Worm (Caenorhabditis elegans) whole organism, L3 larva: ENCODE data around the gene ZK131.11.

Experiments used
- ZK546.5 ChIP-seq: sonication (generic microtip); optimal IDR thresholded peaks from 2 replicates; lab custom pipeline; 2017; ENCODE audit warnings: missing biosample characterization, missing genetic modification characterization
- aly-2 ChIP-seq: fragments of 150-350 bp; optimal IDR thresholded peaks from 2 replicates; lab custom pipeline; 2014; ENCODE audit warnings: missing biosample characterization, missing genetic modification characterization
- ceh-16 ChIP-seq: sonication (generic microtip); optimal IDR thresholded peaks from 2 replicates; lab custom pipeline; 2017; ENCODE audit warnings: missing biosample characterization, missing genetic modification characterization
- ceh-28 ChIP-seq: fragments of 150-350 bp; optimal IDR thresholded peaks from 2 replicates; lab custom pipeline; 2014; ENCODE audit warnings: missing biosample characterization, missing genetic modification reagents, missing genetic modification characterization
- ceh-9 ChIP-seq: sonication (generic microtip); optimal IDR thresholded peaks from 2 replicates; lab custom pipeline; 2018; ENCODE audit warnings: missing biosample characterization, missing genetic modification characterization
- egl-27 ChIP-seq: sonication (generic microtip); optimal IDR thresholded peaks from 4 replicates; lab custom pipeline; 2017; ENCODE audit warnings: missing biosample characterization, missing genetic modification reagents, missing genetic modification characterization
- egl-5 ChIP-seq: fragments of 150-350 bp; optimal IDR thresholded peaks from 2 replicates; lab custom pipeline; 2017; ENCODE audit warnings: missing biosample characterization, missing genetic modification reagents, missing genetic modification characterization, inconsistent platforms
- elt-1 ChIP-seq: fragments of 150-350 bp; optimal IDR thresholded peaks from 2 replicates; lab custom pipeline; 2014; ENCODE audit warnings: missing biosample characterization, missing genetic modification characterization
- elt-2 ChIP-seq: sonication (generic microtip); optimal IDR thresholded peaks from 2 replicates; lab custom pipeline; 2016; ENCODE audit warnings: missing genetic modification reagents, mild to moderate bottlenecking, missing genetic modification characterization, missing compliant biosample characterization
- elt-3 ChIP-seq, 3 experiments: fragments of 150-350 bp in 1 of 3; sonication (generic microtip) in 2 of 3; optimal IDR thresholded peaks; 2 replicates in 2 of 3; 4 replicates in 1 of 3; lab custom pipeline; 2014 to 2017; ENCODE audit warnings: missing biosample characterization in 3 of 3, missing genetic modification characterization in 3 of 3
- fkh-10 ChIP-seq: sonication (generic microtip); optimal IDR thresholded peaks from 2 replicates; lab custom pipeline; 2017; ENCODE audit warnings: missing biosample characterization, missing genetic modification reagents, missing genetic modification characterization
- fkh-2 ChIP-seq: fragments of 150-350 bp; optimal IDR thresholded peaks from 2 replicates; lab custom pipeline; 2014; ENCODE audit warnings: missing biosample characterization, missing genetic modification reagents, missing genetic modification characterization
- fos-1 ChIP-seq: fragments of 150-350 bp; optimal IDR thresholded peaks from 2 replicates; lab custom pipeline; 2014; ENCODE audit warnings: missing biosample characterization, missing genetic modification characterization
- jun-1 ChIP-seq: fragments of 150-350 bp; optimal IDR thresholded peaks from 2 replicates; lab custom pipeline; 2014; ENCODE audit warnings: missing biosample characterization, missing genetic modification reagents, missing genetic modification characterization
- lin-15B ChIP-seq: fragments of 150-350 bp; optimal IDR thresholded peaks from 2 replicates; lab custom pipeline; 2014; ENCODE audit warnings: missing biosample characterization, missing genetic modification characterization
- lin-39 ChIP-seq: fragments of 150-350 bp; optimal IDR thresholded peaks from 2 replicates; lab custom pipeline; 2018; ENCODE audit warnings: missing biosample characterization, missing genetic modification reagents, missing genetic modification characterization
- lsy-12 ChIP-seq: sonication (generic microtip); optimal IDR thresholded peaks from 2 replicates; lab custom pipeline; 2016; ENCODE audit warnings: mild to moderate bottlenecking, missing genetic modification characterization, missing compliant biosample characterization
- mdl-1 ChIP-seq: fragments of 150-350 bp; optimal IDR thresholded peaks from 2 replicates; lab custom pipeline; 2014; ENCODE audit warnings: missing biosample characterization, missing genetic modification characterization
- mml-1 ChIP-seq: fragments of 150-350 bp; sonication (generic microtip); optimal IDR thresholded peaks from 3 replicates; lab custom pipeline; 2014; ENCODE audit warnings: missing biosample characterization, missing genetic modification characterization
- nfya-1 ChIP-seq: sonication (generic microtip); optimal IDR thresholded peaks from 2 replicates; lab custom pipeline; 2017; ENCODE audit warnings: missing genetic modification characterization, mild to moderate bottlenecking, missing compliant biosample characterization, antibody characterized with exemption, moderate library complexity; ENCODE audit not compliant: insufficient read depth
- nhr-12 ChIP-seq: fragments of 150-350 bp; optimal IDR thresholded peaks from 2 replicates; lab custom pipeline; 2014; ENCODE audit warnings: missing biosample characterization, missing genetic modification characterization
- nhr-237 ChIP-seq: fragments of 150-350 bp; optimal IDR thresholded peaks from 2 replicates; lab custom pipeline; 2014; ENCODE audit warnings: missing biosample characterization, missing genetic modification characterization
- nhr-25 ChIP-seq: sonication (generic microtip); optimal IDR thresholded peaks from 2 replicates; lab custom pipeline; 2017; ENCODE audit warnings: missing biosample characterization, missing genetic modification characterization
- nhr-43 ChIP-seq: sonication (generic microtip); optimal IDR thresholded peaks from 2 replicates; lab custom pipeline; 2016; ENCODE audit warnings: mild to moderate bottlenecking, missing genetic modification characterization, missing compliant biosample characterization; ENCODE audit not compliant: poor library complexity, severe bottlenecking
- nhr-67 ChIP-seq: fragments of 150-350 bp; optimal IDR thresholded peaks from 2 replicates; lab custom pipeline; 2014; ENCODE audit warnings: missing biosample characterization, missing genetic modification characterization
- nhr-76 ChIP-seq: fragments of 150-350 bp; sonication (generic microtip); optimal IDR thresholded peaks from 5 replicates; lab custom pipeline; 2014; ENCODE audit warnings: missing biosample characterization, missing genetic modification characterization
- pha-4 ChIP-seq: fragments of 150-350 bp; optimal IDR thresholded peaks from 2 replicates; lab custom pipeline; 2014; ENCODE audit warnings: missing biosample characterization, missing genetic modification reagents, missing genetic modification characterization
- pqm-1 ChIP-seq: fragments of 150-350 bp; optimal IDR thresholded peaks from 2 replicates; lab custom pipeline; 2017; ENCODE audit warnings: missing biosample characterization, missing genetic modification characterization, inconsistent platforms
- snpc-4 ChIP-seq: fragments of 150-350 bp; optimal IDR thresholded peaks from 2 replicates; lab custom pipeline; 2014; ENCODE audit warnings: missing biosample characterization, missing genetic modification characterization
- tbx-2 ChIP-seq: sonication (generic microtip); optimal IDR thresholded peaks from 2 replicates; lab custom pipeline; 2016; ENCODE audit warnings: mild to moderate bottlenecking, missing genetic modification characterization, missing compliant biosample characterization
- unc-39 ChIP-seq: sonication (generic microtip); optimal IDR thresholded peaks from 4 replicates; lab custom pipeline; 2017; ENCODE audit warnings: missing biosample characterization, missing genetic modification characterization
- zag-1 ChIP-seq: fragments of 150-350 bp; optimal IDR thresholded peaks from 2 replicates; lab custom pipeline; 2014; ENCODE audit warnings: missing biosample characterization, missing genetic modification characterization
- ztf-4 ChIP-seq: fragments of 150-350 bp; optimal IDR thresholded peaks from 2 replicates; lab custom pipeline; 2014; ENCODE audit warnings: missing biosample characterization, missing genetic modification characterization

ZK131.11 gene

ce11 chrII:13783880-13784279 lies 8.1 kb upstream of the ZK131.11 start, which contains the start of gene C01B9.4:
C01B9.4 (minus strand) TSS chrII:13783980.
- TF ChIP-seq pqm-1 (no peak), lsy-12 (tag; lab: Kevin White, UChicago) (no peak), egl-27 (no peak), elt-2 (no peak), ceh-16 (no peak), nfya-1 (tag; lab: Kevin White, UChicago) (no peak), ztf-4 (no peak), nhr-43 (tag; lab: Kevin White, UChicago) (no peak), ceh-9 (tag; lab: Kevin White, UChicago) (no peak), elt-1 (tag; lab: Kevin White, UChicago) (no peak), tbx-2 (tag; lab: Kevin White, UChicago) (no peak), zag-1 (tag; lab: Kevin White, UChicago) (no peak)

DNA sequence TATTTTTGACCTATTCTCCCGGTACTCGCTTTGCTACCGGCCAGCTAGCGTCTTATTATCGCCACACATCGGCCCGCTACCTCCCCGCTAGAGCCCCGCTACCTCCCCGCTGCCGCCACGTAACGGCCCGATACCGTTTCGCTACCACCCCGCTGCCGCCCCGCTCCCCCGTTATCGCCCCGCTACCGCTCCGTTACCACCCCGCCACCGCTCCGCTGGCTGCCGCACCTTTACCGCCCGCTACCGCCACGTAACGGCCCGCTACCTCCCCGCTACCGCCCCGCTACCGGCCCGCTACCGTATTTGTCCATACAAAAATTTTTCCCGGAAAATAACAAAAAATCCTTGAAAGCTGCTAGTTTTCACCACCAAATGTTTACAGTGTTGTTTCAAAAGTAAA lies 6.4 kb upstream of the ZK131.11 start:
- TF ChIP-seq nfya-1 (tag; lab: Kevin White, UChicago): no peak
- TF ChIP-seq nhr-43 (tag; lab: Kevin White, UChicago): no peak
- TF ChIP-seq nhr-76 (tag; lab: Kevin White, UChicago): no peak
- no peak for TF ChIP-seq mml-1 (tag; lab: Kevin White, UChicago)
- TF ChIP-seq ZK546.5 (tag; lab: Kevin White, UChicago): no peak
- no peak for TF ChIP-seq elt-2

DNA sequence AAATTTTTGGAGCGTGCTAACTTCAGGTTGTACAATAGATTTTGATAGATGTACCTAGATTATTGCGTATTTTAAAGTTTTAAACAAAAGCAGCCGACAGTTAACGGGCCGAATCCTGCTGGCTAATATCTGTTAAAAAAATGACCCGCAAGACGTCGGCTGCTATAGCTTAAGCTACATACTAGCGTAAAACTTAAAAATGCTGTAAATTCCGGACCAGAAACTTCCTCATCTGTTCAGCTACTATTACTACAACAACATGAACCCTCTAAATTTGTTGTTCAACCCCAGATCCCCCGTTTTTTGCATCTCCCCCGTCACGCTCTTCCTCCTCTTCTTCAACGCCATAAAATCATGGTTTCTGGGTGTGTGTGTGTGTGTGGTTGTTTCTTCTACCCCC lies 5.1 kb upstream of the ZK131.11 start:
- no peak for TF ChIP-seq zag-1 (tag; lab: Kevin White, UChicago)
- no peak for TF ChIP-seq fkh-10 (GFP tag; lab: Kevin White, UChicago)
- TF ChIP-seq fos-1 (tag; lab: Kevin White, UChicago): no peak
- TF ChIP-seq nfya-1 (tag; lab: Kevin White, UChicago): no peak
- no peak for TF ChIP-seq mdl-1 (tag; lab: Kevin White, UChicago)
- no peak for TF ChIP-seq lin-15B (tag; lab: Kevin White, UChicago)
- no peak for TF ChIP-seq ceh-9 (tag; lab: Kevin White, UChicago)
- TF ChIP-seq nhr-237 (tag; lab: Kevin White, UChicago): no peak
- no peak for TF ChIP-seq tbx-2 (tag; lab: Kevin White, UChicago)
- no peak for TF ChIP-seq lin-39 (tag; lab: Kevin White, UChicago)
- no peak for TF ChIP-seq elt-3 (tag; optimal IDR thresholded peaks at IDR 0.05; lab: Kevin White, UChicago)
- TF ChIP-seq jun-1: no peak
- no peak for TF ChIP-seq pqm-1
- TF ChIP-seq aly-2: no peak

DNA sequence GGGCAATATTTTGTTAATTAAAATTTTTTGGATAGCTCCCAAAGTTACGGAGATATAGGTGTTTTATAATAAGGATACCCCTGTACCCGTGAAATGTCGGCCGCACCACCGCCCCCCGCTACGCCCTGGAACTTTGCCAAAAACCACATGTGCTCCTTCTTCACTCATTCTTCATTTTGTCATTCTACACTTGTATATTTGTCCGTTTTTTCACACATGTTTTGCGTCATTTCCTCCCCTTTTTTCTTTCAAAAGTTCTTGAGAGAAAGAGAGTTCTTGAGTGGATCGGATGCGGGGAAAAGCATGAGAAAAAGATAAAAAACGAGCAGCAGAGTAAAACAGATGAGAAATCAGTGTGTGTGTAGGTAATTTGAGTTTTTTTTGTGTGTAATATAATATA lies 3.2 kb upstream of the ZK131.11 start:
- no peak for TF ChIP-seq tbx-2 (tag; lab: Kevin White, UChicago)
- peak; percentile 13 for TF ChIP-seq snpc-4
- TF ChIP-seq mdl-1 (tag; lab: Kevin White, UChicago): no peak
- peak; percentile 15 for TF ChIP-seq fkh-10 (GFP tag; lab: Kevin White, UChicago)
- TF ChIP-seq nhr-67 (tag; lab: Kevin White, UChicago): no peak
- TF ChIP-seq elt-3 (tag; optimal IDR thresholded peaks at IDR 0.05; lab: Kevin White, UChicago): no peak
- no peak for TF ChIP-seq nhr-43 (tag; lab: Kevin White, UChicago)
- TF ChIP-seq nfya-1 (tag; lab: Kevin White, UChicago): no peak
- no peak for TF ChIP-seq pha-4 (tag; lab: Kevin White, UChicago)
- TF ChIP-seq, all 47 proteins: peak for 2

DNA sequence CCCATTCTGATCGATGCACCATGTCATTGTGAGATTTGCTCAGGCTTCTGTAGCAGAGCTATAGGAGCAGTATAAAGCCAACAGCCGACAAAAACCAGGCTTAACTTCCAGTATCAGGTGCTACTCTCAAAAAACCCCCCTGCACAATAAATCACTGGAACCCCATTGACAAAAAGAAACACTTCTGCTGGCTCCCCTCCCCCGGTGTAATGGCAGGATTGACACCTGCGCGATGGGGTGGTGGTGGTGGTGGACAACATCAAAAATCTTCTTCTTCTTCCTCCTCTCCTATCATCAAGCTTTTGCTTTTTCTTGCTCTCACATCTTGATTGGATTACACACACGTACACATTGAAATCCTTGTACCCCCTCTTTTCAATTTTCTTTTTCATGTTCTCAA lies 2.3 kb upstream of the ZK131.11 start:
- TF ChIP-seq egl-5 (tag; lab: Kevin White, UChicago) (peak; percentile 22), lin-39 (tag; lab: Kevin White, UChicago) (peak; percentile 12), nfya-1 (tag; lab: Kevin White, UChicago) (no peak)

- TF ChIP-seq pha-4 (tag; lab: Kevin White, UChicago) (no peak), nhr-25 (no peak), ceh-16 (no peak), nhr-12 (tag; lab: Kevin White, UChicago) (no peak), mdl-1 (tag; lab: Kevin White, UChicago) (no peak), unc-39 (tag; lab: Kevin White, UChicago) (no peak), fkh-2 (tag; lab: Kevin White, UChicago) (no peak), ceh-9 (tag; lab: Kevin White, UChicago) (no peak), zag-1 (tag; lab: Kevin White, UChicago) (no peak), snpc-4 (no peak), ceh-28 (tag; lab: Kevin White, UChicago) (no peak), aly-2 (no peak), elt-2 (no peak), mml-1 (tag; lab: Kevin White, UChicago) (no peak), elt-3 (tag; optimal IDR thresholded peaks at IDR 0.05; lab: Kevin White, UChicago) (no peak), lsy-12 (tag; lab: Kevin White, UChicago) (no peak), fkh-10 (GFP tag; lab: Kevin White, UChicago) (no peak)
Measured at ce11 chrII:13795160-13795559, 3.1 kb downstream of the ZK131.11 start.
